Worm (Caenorhabditis elegans) whole organism, L1 larva: ENCODE measurements around the gene Y40B10A.9.

Experiments
- C04F5.9 ChIP-seq: sonication (generic microtip); optimal IDR thresholded peaks from 2 replicates; lab custom pipeline; 2016; ENCODE audit warnings: missing genetic modification characterization, missing compliant biosample characterization
- C34B4.2 ChIP-seq: sonication (generic microtip); optimal IDR thresholded peaks from 2 replicates; lab custom pipeline; 2017; ENCODE audit warnings: mild to moderate bottlenecking, missing genetic modification characterization, missing compliant biosample characterization
- F16B12.6 ChIP-seq: fragments of 150-350 bp; optimal IDR thresholded peaks from 2 replicates; lab custom pipeline; 2014; ENCODE audit warnings: missing biosample characterization, missing genetic modification characterization
- Y116A8C.19 ChIP-seq: sonication (generic microtip); optimal IDR thresholded peaks from 2 replicates; lab custom pipeline; 2016; ENCODE audit warnings: missing compliant biosample characterization, missing genetic modification characterization, borderline replicate concordance
- aha-1 ChIP-seq: fragments of 150-350 bp; optimal IDR thresholded peaks from 2 replicates; lab custom pipeline; 2014; ENCODE audit warnings: missing biosample characterization, missing genetic modification characterization
- alr-1 ChIP-seq: fragments of 200-800 bp; sonication (Bioruptor generic); optimal IDR thresholded peaks from 2 replicates; lab custom pipeline; 2018; ENCODE audit warnings: borderline replicate concordance, mild to moderate bottlenecking, missing genetic modification characterization, missing compliant biosample characterization
- ama-1 ChIP-seq: fragments of 150-350 bp; optimal IDR thresholded peaks from 2 replicates; lab custom pipeline; 2014
- blmp-1 ChIP-seq: fragments of 150-350 bp; optimal IDR thresholded peaks from 2 replicates; lab custom pipeline; 2014; ENCODE audit warnings: missing biosample characterization, missing genetic modification characterization
- ceh-63 ChIP-seq: fragments of 200-800 bp; sonication (Bioruptor generic); optimal IDR thresholded peaks from 2 replicates; lab custom pipeline; 2018; ENCODE audit warnings: mild to moderate bottlenecking, missing genetic modification characterization, missing compliant biosample characterization
- ceh-8 ChIP-seq: fragments of 200-800 bp; sonication (Bioruptor generic); optimal IDR thresholded peaks from 2 replicates; lab custom pipeline; 2018; ENCODE audit warnings: mild to moderate bottlenecking, missing genetic modification characterization, moderate library complexity, missing compliant biosample characterization
- ces-1 ChIP-seq: fragments of 150-350 bp; optimal IDR thresholded peaks from 2 replicates; lab custom pipeline; 2014; ENCODE audit warnings: missing biosample characterization, missing genetic modification reagents, missing genetic modification characterization
- efl-1 ChIP-seq, 4 experiments: fragments of 150-350 bp; optimal IDR thresholded peaks in 3 of 4; peaks in 1 of 4; 1 replicate in 1 of 4; 2 replicates in 3 of 4; lab custom pipeline; 2014; ENCODE audit warnings: missing biosample characterization in 2 of 4, missing genetic modification characterization in 2 of 4, missing genetic modification reagents in 2 of 4
- egl-13 ChIP-seq: sonication (generic microtip); optimal IDR thresholded peaks from 2 replicates; lab custom pipeline; 2016; ENCODE audit warnings: missing genotype, missing genetic modification reagents, missing genetic modification characterization, missing compliant biosample characterization
- egl-27 ChIP-seq, 2 experiments: fragments of 150-350 bp in 1 of 2; sonication (generic microtip); optimal IDR thresholded peaks; 3 replicates each; lab custom pipeline; 2017 to 2018; ENCODE audit warnings: missing biosample characterization in 2 of 2, missing genetic modification characterization in 2 of 2, missing genetic modification reagents in 2 of 2
- elt-2 ChIP-seq: sonication (generic microtip); optimal IDR thresholded peaks from 2 replicates; lab custom pipeline; 2016; ENCODE audit warnings: missing genetic modification characterization, mild to moderate bottlenecking, inconsistent platforms, missing compliant biosample characterization, missing genetic modification reagents
- fkh-10 ChIP-seq: sonication (generic microtip); optimal IDR thresholded peaks from 2 replicates; lab custom pipeline; 2017; ENCODE audit warnings: missing biosample characterization, missing genetic modification reagents, missing genetic modification characterization
- fkh-8 ChIP-seq: sonication (generic microtip); optimal IDR thresholded peaks from 2 replicates; lab custom pipeline; 2016; ENCODE audit warnings: mild to moderate bottlenecking, missing genetic modification characterization, missing compliant biosample characterization
- fos-1 ChIP-seq: fragments of 150-350 bp; optimal IDR thresholded peaks from 2 replicates; lab custom pipeline; 2014; ENCODE audit warnings: missing biosample characterization, missing genetic modification characterization
- hlh-4 ChIP-seq: sonication (generic microtip); optimal IDR thresholded peaks from 2 replicates; lab custom pipeline; 2016; ENCODE audit warnings: mild to moderate bottlenecking, missing genetic modification characterization, missing compliant biosample characterization
- irx-1 ChIP-seq: sonication (generic microtip); optimal IDR thresholded peaks from 2 replicates; lab custom pipeline; 2016; ENCODE audit warnings: missing genetic modification characterization, missing compliant biosample characterization
- isw-1 ChIP-seq: fragments of 200-800 bp; sonication (Bioruptor generic); IDR thresholded peaks from 2 replicates; pipeline ENCODE4 v1.3.6; 2022; ENCODE audit warnings: missing genetic modification characterization, missing compliant biosample characterization
- lin-14 ChIP-seq: fragments of 200-800 bp; sonication (Bioruptor generic); optimal IDR thresholded peaks from 2 replicates; lab custom pipeline; 2018; ENCODE audit warnings: mild to moderate bottlenecking, missing genetic modification characterization, moderate library complexity, missing compliant biosample characterization
- lin-35 ChIP-seq, 2 experiments: fragments of 150-350 bp; optimal IDR thresholded peaks; 2 replicates each; lab custom pipeline; 2014; ENCODE audit warnings: missing biosample characterization in 2 of 2, missing genetic modification characterization in 2 of 2, missing genetic modification reagents in 2 of 2
- lin-39 ChIP-seq: fragments of 150-350 bp; optimal IDR thresholded peaks from 2 replicates; lab custom pipeline; 2014; ENCODE audit warnings: missing biosample characterization, missing genetic modification reagents, missing genetic modification characterization
- mdl-1 ChIP-seq, 2 experiments: fragments of 150-350 bp; optimal IDR thresholded peaks; 2 replicates each; lab custom pipeline; 2014 to 2017; ENCODE audit warnings: missing biosample characterization in 2 of 2, missing genetic modification characterization in 2 of 2, inconsistent platforms in 1 of 2
- mep-1 ChIP-seq: fragments of 150-350 bp; optimal IDR thresholded peaks from 2 replicates; lab custom pipeline; 2014; ENCODE audit warnings: missing biosample characterization, missing genetic modification characterization
- nhr-19 ChIP-seq: fragments of 200-800 bp; sonication (Bioruptor generic); conservative IDR thresholded peaks from 2 replicates; pipeline ENCODE4 v1.3.6; 2022; ENCODE audit warnings: missing genetic modification characterization, missing compliant biosample characterization
- nhr-20 ChIP-seq: sonication (generic microtip); optimal IDR thresholded peaks from 2 replicates; lab custom pipeline; 2016; ENCODE audit warnings: mild to moderate bottlenecking, missing genetic modification characterization, missing compliant biosample characterization
- nhr-237 ChIP-seq: fragments of 150-350 bp; optimal IDR thresholded peaks from 2 replicates; lab custom pipeline; 2014; ENCODE audit warnings: missing biosample characterization, missing genetic modification characterization
- nhr-71 ChIP-seq: sonication (generic microtip); optimal IDR thresholded peaks from 2 replicates; lab custom pipeline; 2016; ENCODE audit warnings: mild to moderate bottlenecking, missing genetic modification characterization, moderate library complexity, missing compliant biosample characterization
- nhr-85 ChIP-seq: sonication (generic microtip); peaks from one replicate; lab custom pipeline; 2016; ENCODE audit warnings: missing genetic modification characterization, inconsistent platforms, missing compliant biosample characterization
- nhr-90 ChIP-seq: sonication (generic microtip); optimal IDR thresholded peaks from 2 replicates; lab custom pipeline; 2016; ENCODE audit warnings: mild to moderate bottlenecking, missing genetic modification characterization, missing compliant biosample characterization; ENCODE audit not compliant: poor library complexity
- pag-3 ChIP-seq: sonication (generic microtip); optimal IDR thresholded peaks from 2 replicates; lab custom pipeline; 2017; ENCODE audit warnings: missing genetic modification characterization, mild to moderate bottlenecking, missing compliant biosample characterization, antibody characterized with exemption, borderline replicate concordance; ENCODE audit not compliant: insufficient read depth
- pax-3 ChIP-seq: fragments of 200-800 bp; sonication (Bioruptor generic); optimal IDR thresholded peaks from 2 replicates; lab custom pipeline; 2018; ENCODE audit warnings: mild to moderate bottlenecking, missing genetic modification characterization, moderate library complexity, missing compliant biosample characterization
- pqm-1 ChIP-seq: sonication (generic microtip); optimal IDR thresholded peaks from 3 replicates; lab custom pipeline; 2017; ENCODE audit warnings: missing biosample characterization, missing genetic modification characterization
- rnt-1 ChIP-seq: sonication (generic microtip); optimal IDR thresholded peaks from 2 replicates; lab custom pipeline; 2016; ENCODE audit warnings: mild to moderate bottlenecking, missing genetic modification characterization, moderate library complexity, missing compliant biosample characterization
- skn-1 ChIP-seq: fragments of 150-350 bp; optimal IDR thresholded peaks from 2 replicates; lab custom pipeline; 2014; ENCODE audit warnings: missing biosample characterization, missing genetic modification characterization
- snu-23 ChIP-seq: sonication (generic microtip); optimal IDR thresholded peaks from 2 replicates; lab custom pipeline; 2016; ENCODE audit warnings: missing genetic modification characterization, missing compliant biosample characterization
- swsn-7 ChIP-seq: sonication (generic microtip); optimal IDR thresholded peaks from 2 replicates; lab custom pipeline; 2016; ENCODE audit warnings: missing genetic modification characterization, missing compliant biosample characterization
- tbx-2 ChIP-seq: sonication (generic microtip); optimal IDR thresholded peaks from 2 replicates; lab custom pipeline; 2016; ENCODE audit warnings: missing genetic modification characterization, missing compliant biosample characterization
- vab-15 ChIP-seq: sonication (generic microtip); optimal IDR thresholded peaks from 2 replicates; lab custom pipeline; 2017; ENCODE audit warnings: missing genotype, mild to moderate bottlenecking, missing genetic modification characterization, missing compliant biosample characterization
- zip-4 ChIP-seq: fragments of 200-800 bp; sonication (Bioruptor generic); optimal IDR thresholded peaks from 2 replicates; lab custom pipeline; 2018; ENCODE audit warnings: mild to moderate bottlenecking, missing genetic modification characterization, moderate library complexity, missing compliant biosample characterization
- ztf-11 ChIP-seq, 2 experiments: sonication (generic microtip); optimal IDR thresholded peaks; 2 replicates each; lab custom pipeline; 2016 to 2017; ENCODE audit warnings: missing genetic modification characterization in 2 of 2, missing biosample characterization in 1 of 2, missing compliant biosample characterization in 1 of 2
- ztf-4 ChIP-seq: fragments of 150-350 bp; optimal IDR thresholded peaks from 2 replicates; lab custom pipeline; 2014; ENCODE audit warnings: missing biosample characterization, missing genetic modification characterization

Gene Y40B10A.9

ce11 chrV:2066780-2067179 is 5.9 kb downstream of the Y40B10A.9 start, which contains the start of gene nhr-86:
Gene nhr-86 (minus strand): TSS chrV:2066850.
- TF ChIP-seq C04F5.9 (tag; lab: Kevin White, UChicago) (no peak), ztf-11 (tag; optimal IDR thresholded peaks at IDR 0.05; lab: Kevin White, UChicago) (no peak), mdl-1 (tag; optimal IDR thresholded peaks at IDR 0.05; lab: Kevin White, UChicago) (no peak), ceh-8 (GFP tag; lab: Kevin White, UChicago) (no peak), C34B4.2 (tag; lab: Kevin White, UChicago) (no peak), ceh-63 (GFP tag; lab: Kevin White, UChicago) (no peak), skn-1 (tag; lab: Kevin White, UChicago) (peak; percentile 22), pax-3 (tag; lab: Kevin White, UChicago) (no peak), blmp-1 (tag; lab: Kevin White, UChicago) (peak; percentile 54), snu-23 (peak; percentile 39), nhr-85 (peak; percentile 31), ama-1 (no peak), lin-35 (GFP tag; optimal IDR thresholded peaks at IDR 0.05; lab: Kevin White, UChicago) (peak in 1 of 2 experiments; percentile 33), nhr-20 (tag; lab: Kevin White, UChicago) (peak; percentile 27)

ce11 chrV:2057324-2057723 is 15.4 kb downstream of the Y40B10A.9 start, which contains the start of gene comt-3:
Gene comt-3 (plus strand): TSS chrV:2057537.
- TF ChIP-seq blmp-1 (tag; lab: Kevin White, UChicago) (no peak), efl-1 (optimal IDR thresholded peaks at IDR 0.05; lab: Kevin White, UChicago) (no peak), efl-1 (GFP tag; optimal IDR thresholded peaks at IDR 0.05 in 1 of 2; lab: Kevin White, UChicago) (peak in 1 of 2 experiments; percentile 24), skn-1 (tag; lab: Kevin White, UChicago) (peak; percentile 99), lin-35 (GFP tag; optimal IDR thresholded peaks at IDR 0.05; lab: Kevin White, UChicago) (peak in 1 of 2 experiments; percentile 3), zip-4 (peak; percentile 22), nhr-71 (tag; lab: Kevin White, UChicago) (peak; percentile 8), nhr-20 (tag; lab: Kevin White, UChicago) (peak; percentile 39), nhr-237 (tag; lab: Kevin White, UChicago) (no peak)

ce11 chrV:2055765-2056504 is 16.8 kb downstream of the Y40B10A.9 start:
- TF ChIP-seq zip-4 (no peak), rnt-1 (no peak), ztf-4 (tag; lab: Kevin White, UChicago) (no peak), tbx-2 (tag; lab: Kevin White, UChicago) (no peak), nhr-20 (tag; lab: Kevin White, UChicago) (peak; percentile 33), lin-14 (GFP tag; lab: Kevin White, UChicago) (peak; percentile 87), lin-39 (tag; lab: Kevin White, UChicago) (no peak), snu-23 (peak; percentile 33), F16B12.6 (tag; lab: Kevin White, UChicago) (peak; percentile 60), egl-27 (tag; optimal IDR thresholded peaks at IDR 0.05; lab: Kevin White, UChicago) (no peak), pax-3 (tag; lab: Kevin White, UChicago) (no peak), aha-1 (tag; lab: Kevin White, UChicago) (no peak), elt-2 (tag; lab: Kevin White, UChicago) (peak; percentile 12), fos-1 (tag; lab: Kevin White, UChicago) (no peak), nhr-90 (tag; lab: Kevin White, UChicago) (no peak), alr-1 (tag; lab: Kevin White, UChicago) (no peak), fkh-10 (no peak), fkh-8 (tag; lab: Kevin White, UChicago) (peak; percentile 15), hlh-4 (tag; lab: Kevin White, UChicago) (no peak), nhr-19 (GFP tag; lab: Robert Waterston, UW) (no peak), ces-1 (GFP tag; lab: Kevin White, UChicago) (no peak), mep-1 (tag; lab: Kevin White, UChicago) (peak; percentile 17), ama-1 (no peak), irx-1 (tag; lab: Kevin White, UChicago) (no peak), egl-13 (tag; lab: Kevin White, UChicago) (no peak), vab-15 (tag; lab: Kevin White, UChicago) (no peak), nhr-71 (tag; lab: Kevin White, UChicago) (peak; percentile 8), efl-1 (optimal IDR thresholded peaks at IDR 0.05; lab: Kevin White, UChicago) (peak; percentile 17 to 19), efl-1 (GFP tag; optimal IDR thresholded peaks at IDR 0.05 in 1 of 2; lab: Kevin White, UChicago) (no peak), Y116A8C.19 (no peak), pqm-1 (tag; lab: Kevin White, UChicago) (no peak), swsn-7 (tag; lab: Kevin White, UChicago) (no peak), pag-3 (no peak), C04F5.9 (tag; lab: Kevin White, UChicago) (no peak), isw-1 (GFP tag; lab: Robert Waterston, UW) (no peak)
